Worm (Caenorhabditis elegans) whole organism, young adult: ENCODE data around the gene gon-14.

Experiments used
- T07F8.4 ChIP-seq: sonication (generic microtip); optimal IDR thresholded peaks from 2 replicates; lab custom pipeline; 2016; ENCODE audit warnings: mild to moderate bottlenecking, missing genetic modification characterization, moderate library complexity, missing compliant biosample characterization
- nfya-1 ChIP-seq: sonication (generic microtip); optimal IDR thresholded peaks from 2 replicates; lab custom pipeline; 2017; ENCODE audit warnings: antibody characterized with exemption, missing compliant biosample characterization, missing genetic modification characterization, borderline replicate concordance; ENCODE audit not compliant: insufficient read depth
- pha-4 ChIP-seq: fragments of 150-350 bp; sonication (generic microtip); optimal IDR thresholded peaks from 2 replicates; lab custom pipeline; 2014; ENCODE audit warnings: missing biosample characterization, missing genetic modification reagents, missing genetic modification characterization

DNA sequence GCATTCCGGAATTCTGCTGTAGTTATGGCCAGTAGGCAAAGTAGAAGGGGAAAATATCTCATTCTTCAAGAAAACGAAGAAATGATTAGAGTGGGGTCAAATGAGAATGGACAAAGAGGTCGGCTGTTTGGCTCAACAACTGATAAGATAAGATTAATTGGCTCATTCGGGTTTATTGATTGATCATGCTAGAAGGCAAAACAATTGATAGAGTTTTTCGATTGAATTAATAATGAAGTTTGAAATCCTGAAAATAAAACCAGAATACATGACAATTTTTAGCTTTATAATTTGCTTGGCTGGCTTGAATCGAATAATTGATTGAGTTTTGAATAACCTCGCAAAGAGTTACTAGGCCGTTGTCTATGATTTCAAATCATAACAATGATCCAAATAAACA is 15.3 kb upstream of the gon-14 start, which contains the start of gene ppt-1:
- TF ChIP-seq nfya-1 (tag; lab: Kevin White, UChicago) (no peak), pha-4 (tag; lab: Kevin White, UChicago) (no peak), T07F8.4 (tag; lab: Kevin White, UChicago) (no peak)
